Worm (Caenorhabditis elegans) whole organism, early embryonic: ENCODE measurements around the gene srw-17.

Experiments
- F13C5.2 ChIP-seq: sonication (generic microtip); optimal IDR thresholded peaks from 2 replicates; lab custom pipeline; 2017; ENCODE audit warnings: mild to moderate bottlenecking, missing genetic modification characterization, inconsistent platforms, missing compliant biosample characterization
- aly-1 ChIP-seq: sonication (generic microtip); optimal IDR thresholded peaks from 2 replicates; lab custom pipeline; 2016; ENCODE audit warnings: missing genetic modification characterization, missing compliant biosample characterization
- ama-1 ChIP-seq: fragments of 150-350 bp; optimal IDR thresholded peaks from 2 replicates; lab custom pipeline; 2014
- ceh-36 ChIP-seq: sonication (generic microtip); optimal IDR thresholded peaks from 2 replicates; lab custom pipeline; 2016; ENCODE audit warnings: missing genetic modification characterization, inconsistent platforms, missing compliant biosample characterization
- flt-1 ChIP-seq: fragments of 200-800 bp; sonication (Bioruptor generic); IDR thresholded peaks from 2 replicates; pipeline ENCODE4 v1.3.6; 2022; ENCODE audit warnings: missing genetic modification characterization, missing compliant biosample characterization
- hmbx-1 ChIP-seq: sonication (generic microtip); optimal IDR thresholded peaks from 2 replicates; lab custom pipeline; 2016; ENCODE audit warnings: mild to moderate bottlenecking, missing genetic modification characterization, missing compliant biosample characterization
- hnd-1 ChIP-seq: sonication (generic microtip); optimal IDR thresholded peaks from 2 replicates; lab custom pipeline; 2016; ENCODE audit warnings: missing genetic modification characterization, missing compliant biosample characterization
- scrt-1 ChIP-seq: fragments of 200-800 bp; sonication (Bioruptor generic); IDR thresholded peaks from 2 replicates; pipeline ENCODE4 v1.3.6; 2022; ENCODE audit warnings: missing genetic modification characterization, missing compliant biosample characterization
- tbx-11 ChIP-seq: fragments of 200-800 bp; sonication (Bioruptor generic); IDR thresholded peaks from 2 replicates; pipeline ENCODE4 v1.3.6; 2022; ENCODE audit warnings: missing genetic modification characterization, missing compliant biosample characterization
- tbx-37 ChIP-seq: fragments of 200-800 bp; sonication (Bioruptor generic); conservative IDR thresholded peaks from 2 replicates; pipeline ENCODE4 v1.3.6; 2022; ENCODE audit warnings: missing genetic modification reagents, missing genetic modification characterization, missing compliant biosample characterization
- tra-4 ChIP-seq: sonication (generic microtip); optimal IDR thresholded peaks from 2 replicates; lab custom pipeline; 2017; ENCODE audit warnings: missing genetic modification characterization, missing compliant biosample characterization

- TF ChIP-seq hnd-1 (tag; lab: Kevin White, UChicago): no peak
- TF ChIP-seq flt-1: no peak
- TF ChIP-seq F13C5.2 (tag; lab: Kevin White, UChicago): no peak
- no peak for TF ChIP-seq ceh-36
- TF ChIP-seq hmbx-1 (tag; lab: Kevin White, UChicago): no peak
- no peak for TF ChIP-seq tra-4 (tag; lab: Kevin White, UChicago)
- TF ChIP-seq ama-1 (lab: Kevin White, UChicago): no peak
- TF ChIP-seq aly-1 (tag; lab: Kevin White, UChicago): no peak
- no peak for TF ChIP-seq scrt-1
- TF ChIP-seq tbx-37: no peak
- no peak for TF ChIP-seq tbx-11 (GFP tag; lab: Robert Waterston, UW)
Observed at ce11 chrV:15272263-15272662, 4.6 kb downstream of the srw-17 start, which contains the start of gene T10H4.4.
